Fruit fly (Drosophila melanogaster) whole organism, embryonic: ENCODE results near the gene Zip88E.

Source experiments
- MTF-1 ChIP-seq: fragments of 200-800 bp; sonication (Bioruptor generic); optimal IDR thresholded peaks from 2 replicates; lab custom pipeline; 2018; ENCODE audit warnings: missing biosample characterization, mild to moderate bottlenecking, missing genetic modification characterization, borderline replicate concordance
- bsh ChIP-seq, 2 experiments: fragments of 200-800 bp; sonication (Bioruptor generic); optimal IDR thresholded peaks; 2 replicates each; lab custom pipeline; 2017 to 2018; ENCODE audit warnings: mild to moderate bottlenecking in 2 of 2, missing biosample characterization in 2 of 2, missing genetic modification characterization in 2 of 2, moderate library complexity in 1 of 2
- ro ChIP-seq: fragments of 200-800 bp; sonication (Bioruptor generic); IDR thresholded peaks from 2 replicates; pipeline ENCODE4 v1.3.6; 2022; ENCODE audit warnings: missing biosample characterization, missing genetic modification characterization

- TF ChIP-seq ro (GFP tag; lab: Robert Waterston, UW) (no peak), bsh (GFP tag; optimal IDR thresholded peaks at IDR 0.05; lab: Kevin White, UChicago) (no peak), MTF-1 (GFP tag; lab: Kevin White, UChicago) (no peak)
These were observed 13.9 kb downstream of the Zip88E start for dm6 chr3R:15282326-15282725.
